Worm (Caenorhabditis elegans): Measurements from ENCODE around the gene atf-2.

atf-2 gene

ce11 chrII:8747246-8747938 is 4.4 kb upstream of the atf-2 start:
- TF ChIP-seq ref-1 (GFP tag; conservative IDR thresholded peaks at IDR 0.05): no peak
- TF ChIP-seq klf-2 (GFP tag; conservative IDR thresholded peaks at IDR 0.05): no peak
- TF ChIP-seq T22C8.4 (GFP tag; IDR thresholded peaks at IDR 0.05): no peak
- TF ChIP-seq tab-1 (GFP tag; IDR thresholded peaks at IDR 0.05): no peak
- no peak for TF ChIP-seq cog-1 (tag; optimal IDR thresholded peaks at IDR 0.05)
- TF ChIP-seq flt-1 (GFP tag; IDR thresholded peaks at IDR 0.05): peak; percentile 63; the same call in 1 of the 2 replicates

DNA sequence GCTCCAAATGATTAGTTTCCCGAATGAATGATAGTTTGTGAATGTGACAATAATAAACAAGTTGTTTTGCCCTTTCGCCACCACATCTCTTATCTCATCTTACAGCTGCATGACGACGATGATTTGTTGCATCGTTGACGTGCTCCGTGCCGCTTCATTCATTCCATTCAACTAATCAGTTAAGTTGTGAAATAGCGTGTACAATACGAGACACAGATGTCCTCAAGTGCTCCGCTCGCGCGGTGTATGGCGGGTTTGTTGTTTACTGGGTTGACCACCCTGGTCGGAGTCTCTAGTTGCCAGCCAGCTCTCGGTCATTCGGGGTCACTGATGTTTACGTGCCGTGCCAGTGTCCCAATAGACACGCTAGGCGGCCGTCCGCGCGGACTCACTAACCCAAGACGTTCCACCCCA is 3.8 kb upstream of the atf-2 start:
- TF ChIP-seq klf-2 (GFP tag; conservative IDR thresholded peaks at IDR 0.05) (no peak), T22C8.4 (GFP tag; IDR thresholded peaks at IDR 0.05) (no peak), ztf-23 (GFP tag; IDR thresholded peaks at IDR 0.05) (no peak), med-1 (GFP tag; optimal IDR thresholded peaks at IDR 0.05; ENCODE audit: insufficient read depth) (no peak), tab-1 (GFP tag; IDR thresholded peaks at IDR 0.05) (no peak), ref-1 (GFP tag; conservative IDR thresholded peaks at IDR 0.05) (peak; percentile 55; the same call in 1 of the 2 replicates), cog-1 (tag; optimal IDR thresholded peaks at IDR 0.05) (peak; percentile 79), ztf-29 (GFP tag; IDR thresholded peaks at IDR 0.05) (no peak), flt-1 (GFP tag; IDR thresholded peaks at IDR 0.05) (0 out of 2 replicates have a peak, but pooled peaks have one; percentile 46)

ce11 chrII:8748638-8749037 is 3.1 kb upstream of the atf-2 start:
- TF ChIP-seq tab-1 (GFP tag; IDR thresholded peaks at IDR 0.05): no peak
- no peak for TF ChIP-seq flt-1 (GFP tag; IDR thresholded peaks at IDR 0.05)
- no peak for TF ChIP-seq cog-1 (tag; optimal IDR thresholded peaks at IDR 0.05)
- no peak for TF ChIP-seq ref-1 (GFP tag; conservative IDR thresholded peaks at IDR 0.05)
- TF ChIP-seq T22C8.4 (GFP tag; IDR thresholded peaks at IDR 0.05): no peak
- TF ChIP-seq ztf-29 (GFP tag; IDR thresholded peaks at IDR 0.05): no peak
- TF ChIP-seq med-1 (GFP tag; optimal IDR thresholded peaks at IDR 0.05; ENCODE audit: insufficient read depth): no peak
- no peak for TF ChIP-seq klf-2 (GFP tag; conservative IDR thresholded peaks at IDR 0.05)

- TF ChIP-seq med-1 (GFP tag; optimal IDR thresholded peaks at IDR 0.05; ENCODE audit: insufficient read depth) (no peak), T22C8.4 (GFP tag; IDR thresholded peaks at IDR 0.05) (no peak), flt-1 (GFP tag; IDR thresholded peaks at IDR 0.05) (no peak), tab-1 (GFP tag; IDR thresholded peaks at IDR 0.05) (no peak)
These were observed 2.7 kb upstream of the atf-2 start for ce11 chrII:8749084-8749483.

- no peak for TF ChIP-seq cog-1 (tag; optimal IDR thresholded peaks at IDR 0.05)
- TF ChIP-seq tab-1 (GFP tag; IDR thresholded peaks at IDR 0.05): no peak
- no peak for TF ChIP-seq klf-2 (GFP tag; conservative IDR thresholded peaks at IDR 0.05)
- TF ChIP-seq med-1 (GFP tag; optimal IDR thresholded peaks at IDR 0.05; ENCODE audit: insufficient read depth): no peak
- no peak for TF ChIP-seq ztf-23 (GFP tag; IDR thresholded peaks at IDR 0.05)
- TF ChIP-seq flt-1 (GFP tag; IDR thresholded peaks at IDR 0.05): no peak
- TF ChIP-seq T22C8.4 (GFP tag; IDR thresholded peaks at IDR 0.05): no peak
- TF ChIP-seq ztf-29 (GFP tag; IDR thresholded peaks at IDR 0.05): no peak
- TF ChIP-seq ref-1 (GFP tag; conservative IDR thresholded peaks at IDR 0.05): no peak
These were observed 1.7 kb upstream of the atf-2 start for ce11 chrII:8750056-8750455.

- TF ChIP-seq med-1 (GFP tag; optimal IDR thresholded peaks at IDR 0.05; ENCODE audit: insufficient read depth): no peak
- TF ChIP-seq ztf-23 (GFP tag; IDR thresholded peaks at IDR 0.05): 0 out of 2 replicates have a peak, but pooled peaks have one; percentile 18
- no peak for TF ChIP-seq flt-1 (GFP tag; IDR thresholded peaks at IDR 0.05)
- no peak for TF ChIP-seq ref-1 (GFP tag; conservative IDR thresholded peaks at IDR 0.05)
These were observed 744 bp upstream of the atf-2 start for ce11 chrII:8751042-8751441.

ce11 chrII:8755270-8755669 is 3.5 kb downstream of the atf-2 start, which contains the start of gene K08F8.7:
Gene K08F8.7, minus strand, starts transcription at chrII:8755370.
- no peak for TF ChIP-seq med-1 (GFP tag; optimal IDR thresholded peaks at IDR 0.05; ENCODE audit: insufficient read depth)

ce11 chrII:8759493-8759892 is 7.7 kb downstream of the atf-2 start, which contains the start of gene fut-1:
Gene fut-1, minus strand, starts transcription at chrII:8759593.
- TF ChIP-seq flt-1 (GFP tag; IDR thresholded peaks at IDR 0.05) (no peak), med-1 (GFP tag; optimal IDR thresholded peaks at IDR 0.05; ENCODE audit: insufficient read depth) (no peak), T22C8.4 (GFP tag; IDR thresholded peaks at IDR 0.05) (no peak), klf-2 (GFP tag; conservative IDR thresholded peaks at IDR 0.05) (no peak), tab-1 (GFP tag; IDR thresholded peaks at IDR 0.05) (no peak), ztf-29 (GFP tag; IDR thresholded peaks at IDR 0.05) (no peak), cog-1 (tag; optimal IDR thresholded peaks at IDR 0.05) (no peak), ref-1 (GFP tag; conservative IDR thresholded peaks at IDR 0.05) (no peak), ztf-23 (GFP tag; IDR thresholded peaks at IDR 0.05) (no peak)

ce11 chrII:8761739-8762138 is 10.0 kb downstream of the atf-2 start:
- TF ChIP-seq cog-1 (tag; optimal IDR thresholded peaks at IDR 0.05) (no peak), T22C8.4 (GFP tag; IDR thresholded peaks at IDR 0.05) (no peak), ref-1 (GFP tag; conservative IDR thresholded peaks at IDR 0.05) (no peak), flt-1 (GFP tag; IDR thresholded peaks at IDR 0.05) (no peak), med-1 (GFP tag; optimal IDR thresholded peaks at IDR 0.05; ENCODE audit: insufficient read depth) (no peak), ztf-23 (GFP tag; IDR thresholded peaks at IDR 0.05) (no peak), ztf-29 (GFP tag; IDR thresholded peaks at IDR 0.05) (no peak), klf-2 (GFP tag; conservative IDR thresholded peaks at IDR 0.05) (no peak), tab-1 (GFP tag; IDR thresholded peaks at IDR 0.05) (no peak)

DNA sequence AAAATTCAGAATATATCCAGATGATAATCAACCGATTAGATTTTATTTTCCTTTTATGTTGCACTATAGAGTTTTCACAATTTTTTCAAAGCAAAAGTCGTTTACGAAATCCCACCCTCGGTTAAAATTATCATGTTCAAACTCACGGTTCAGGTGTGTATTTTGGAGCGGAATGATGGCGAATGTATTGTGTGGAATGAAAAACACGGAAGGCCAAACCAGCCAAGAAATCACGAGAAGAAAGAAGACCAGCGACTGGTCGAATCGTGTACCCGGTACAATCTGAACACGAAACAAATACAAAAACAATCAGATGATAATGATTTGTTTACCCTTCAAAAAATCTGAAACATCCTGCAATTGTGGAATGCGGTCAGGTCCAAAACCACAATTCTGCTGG is 11.6 kb downstream of the atf-2 start:
- TF ChIP-seq ztf-23 (GFP tag; IDR thresholded peaks at IDR 0.05): no peak
- TF ChIP-seq flt-1 (GFP tag; IDR thresholded peaks at IDR 0.05): no peak
- TF ChIP-seq tab-1 (GFP tag; IDR thresholded peaks at IDR 0.05): no peak
- TF ChIP-seq klf-2 (GFP tag; conservative IDR thresholded peaks at IDR 0.05): no peak
- TF ChIP-seq cog-1 (tag; optimal IDR thresholded peaks at IDR 0.05): no peak
- no peak for TF ChIP-seq ref-1 (GFP tag; conservative IDR thresholded peaks at IDR 0.05)
- no peak for TF ChIP-seq ztf-29 (GFP tag; IDR thresholded peaks at IDR 0.05)
- TF ChIP-seq med-1 (GFP tag; optimal IDR thresholded peaks at IDR 0.05; ENCODE audit: insufficient read depth): no peak
- TF ChIP-seq T22C8.4 (GFP tag; IDR thresholded peaks at IDR 0.05): no peak
